Worm (Caenorhabditis elegans) whole organism, early embryonic: Measurements from ENCODE around the gene msp-45.

ENCODE experiments used
- B0310.2 ChIP-seq: sonication (generic microtip); optimal IDR thresholded peaks from 2 replicates; lab custom pipeline; 2016; ENCODE audit warnings: mild to moderate bottlenecking, missing genetic modification characterization, missing compliant biosample characterization
- F13C5.2 ChIP-seq: sonication (generic microtip); optimal IDR thresholded peaks from 2 replicates; lab custom pipeline; 2017; ENCODE audit warnings: mild to moderate bottlenecking, missing genetic modification characterization, inconsistent platforms, missing compliant biosample characterization
- ama-1 ChIP-seq: fragments of 150-350 bp; optimal IDR thresholded peaks from 2 replicates; lab custom pipeline; 2014
- ceh-13 ChIP-seq: fragments of 200-800 bp; sonication (Bioruptor generic); optimal IDR thresholded peaks from 2 replicates; lab custom pipeline; 2018; ENCODE audit warnings: mild to moderate bottlenecking, missing genetic modification characterization, missing compliant biosample characterization
- ceh-36 ChIP-seq: sonication (generic microtip); optimal IDR thresholded peaks from 2 replicates; lab custom pipeline; 2016; ENCODE audit warnings: missing genetic modification characterization, inconsistent platforms, missing compliant biosample characterization
- ets-7 ChIP-seq: sonication (generic microtip); optimal IDR thresholded peaks from 2 replicates; lab custom pipeline; 2016; ENCODE audit warnings: missing genotype, missing genetic modification characterization, missing compliant biosample characterization
- flt-1 ChIP-seq: fragments of 200-800 bp; sonication (Bioruptor generic); IDR thresholded peaks from 2 replicates; pipeline ENCODE4 v1.3.6; 2022; ENCODE audit warnings: missing genetic modification characterization, missing compliant biosample characterization
- hmbx-1 ChIP-seq: sonication (generic microtip); optimal IDR thresholded peaks from 2 replicates; lab custom pipeline; 2016; ENCODE audit warnings: mild to moderate bottlenecking, missing genetic modification characterization, missing compliant biosample characterization
- hnd-1 ChIP-seq: sonication (generic microtip); optimal IDR thresholded peaks from 2 replicates; lab custom pipeline; 2016; ENCODE audit warnings: missing genetic modification characterization, missing compliant biosample characterization
- pes-1 ChIP-seq: fragments of 200-800 bp; sonication (Bioruptor generic); IDR thresholded peaks from 2 replicates; pipeline ENCODE4 v1.3.6; 2022; ENCODE audit warnings: missing genetic modification reagents, missing genetic modification characterization, missing compliant biosample characterization
- scrt-1 ChIP-seq: fragments of 200-800 bp; sonication (Bioruptor generic); IDR thresholded peaks from 2 replicates; pipeline ENCODE4 v1.3.6; 2022; ENCODE audit warnings: missing genetic modification characterization, missing compliant biosample characterization
- tbx-11 ChIP-seq: fragments of 200-800 bp; sonication (Bioruptor generic); IDR thresholded peaks from 2 replicates; pipeline ENCODE4 v1.3.6; 2022; ENCODE audit warnings: missing genetic modification characterization, missing compliant biosample characterization
- tbx-37 ChIP-seq: fragments of 200-800 bp; sonication (Bioruptor generic); conservative IDR thresholded peaks from 2 replicates; pipeline ENCODE4 v1.3.6; 2022; ENCODE audit warnings: missing genetic modification reagents, missing genetic modification characterization, missing compliant biosample characterization
- tra-4 ChIP-seq: sonication (generic microtip); optimal IDR thresholded peaks from 2 replicates; lab custom pipeline; 2017; ENCODE audit warnings: missing genetic modification characterization, missing compliant biosample characterization

DNA sequence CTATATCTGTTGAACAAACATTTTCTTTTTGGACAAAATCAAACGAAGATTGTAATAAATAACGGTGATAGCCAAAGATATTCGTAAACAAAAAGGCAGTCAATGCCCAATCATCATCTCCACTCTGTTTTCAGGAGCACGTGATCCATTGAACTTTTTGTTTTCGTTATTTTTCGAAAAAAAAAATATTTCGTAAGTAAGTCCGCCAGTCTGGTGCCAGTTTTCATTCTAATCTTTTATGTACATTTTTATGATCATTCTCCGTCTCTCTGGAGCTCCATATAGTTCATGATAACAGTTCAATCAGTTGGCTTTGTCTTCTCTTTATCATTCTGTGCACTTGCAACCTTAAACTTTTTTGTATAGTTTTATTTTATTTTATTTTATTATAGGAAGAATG, 46.0 kb upstream of the msp-45 start, which contains the start of gene ampd-1:
- no peak for TF ChIP-seq ama-1
- TF ChIP-seq F13C5.2 (tag; lab: Kevin White, UChicago), result no peak
- no peak for TF ChIP-seq tra-4 (tag; lab: Kevin White, UChicago)
- TF ChIP-seq ceh-13 (GFP tag; lab: Kevin White, UChicago), result no peak
- no peak for TF ChIP-seq hmbx-1 (tag; lab: Kevin White, UChicago)
- no peak for TF ChIP-seq pes-1 (GFP tag; lab: Robert Waterston, UW)
- TF ChIP-seq hnd-1 (tag; lab: Kevin White, UChicago), result no peak
- TF ChIP-seq ceh-36, result no peak
- no peak for TF ChIP-seq flt-1
- no peak for TF ChIP-seq ets-7 (tag; lab: Kevin White, UChicago)
- no peak for TF ChIP-seq tbx-37 (GFP tag; lab: Robert Waterston, UW)
- TF ChIP-seq scrt-1 (GFP tag; lab: Robert Waterston, UW), result no peak
- no peak for TF ChIP-seq tbx-11 (GFP tag; lab: Robert Waterston, UW)
- TF ChIP-seq B0310.2 (tag; lab: Kevin White, UChicago), result no peak
